Worm (Caenorhabditis elegans): ENCODE data around the gene T28A11.25.
A peak's percentile ranks its signal among the peaks of the same experiment; 100 is the strongest.

Gene T28A11.25

DNA sequence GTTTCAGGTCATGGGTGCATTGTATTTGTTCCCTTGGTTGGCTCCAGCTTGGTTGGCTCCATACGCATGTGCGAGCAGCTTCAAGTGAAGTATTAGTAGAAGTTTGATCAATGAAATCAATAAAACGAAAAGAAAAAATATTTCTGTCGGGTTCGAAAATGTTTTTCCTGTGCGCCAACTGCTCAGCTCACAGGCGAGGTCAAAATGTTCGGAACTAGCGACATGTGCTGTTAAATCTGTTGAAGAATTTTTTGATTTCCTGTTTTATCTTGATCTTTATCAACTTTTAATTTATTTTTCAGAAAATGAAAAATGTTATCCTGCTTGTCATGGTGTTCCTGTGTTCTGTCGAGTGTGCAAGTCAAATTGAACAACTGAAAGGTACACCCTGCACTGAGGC lies at the start of gene T28A11.25:
TSS of gene T28A11.25 (plus strand) at position 301 of the 400 bp plus-strand sequence.
- TF ChIP-seq duxl-1 (tag; optimal IDR thresholded peaks at IDR 0.05; ENCODE audit: poor library complexity) (no peak), daf-8 (GFP tag; IDR thresholded peaks at IDR 0.05) (no peak), daf-16 (GFP tag; optimal IDR thresholded peaks at IDR 0.05) (peak in 1 of 2 experiments; percentile 33), daf-16 (tag; optimal IDR thresholded peaks at IDR 0.05) (no peak)

DNA sequence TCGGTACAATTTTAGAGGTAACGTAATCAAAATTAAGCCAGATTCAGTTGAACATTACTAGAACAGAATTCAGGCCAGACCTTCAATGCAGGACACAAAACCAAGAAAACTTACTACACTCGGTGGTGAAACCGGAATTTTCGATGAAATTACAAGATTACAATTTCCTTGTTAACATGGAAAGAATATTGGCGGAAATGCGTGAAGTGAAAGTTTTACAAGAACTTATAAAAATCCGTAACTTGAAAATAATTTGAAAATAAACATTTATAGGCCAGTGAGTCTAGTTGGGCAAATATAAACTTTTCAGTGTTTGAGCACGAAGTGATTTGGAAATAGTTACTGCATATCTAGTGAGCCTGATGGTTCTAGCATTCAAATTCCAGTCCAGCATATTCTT lies 46.7 kb upstream of the T28A11.25 start, which contains the start of gene K08D9.6:
TSS of gene K08D9.6 (minus strand) at position 101 of the 400 bp plus-strand sequence.
- TF ChIP-seq tag-97 (GFP tag; IDR thresholded peaks at IDR 0.05) (no peak), snpc-1.2 (GFP tag; IDR thresholded peaks at IDR 0.05) (no peak), arid-1 (GFP tag; conservative IDR thresholded peaks at IDR 0.05) (no peak), T26A8.4 (GFP tag; IDR thresholded peaks at IDR 0.05) (no peak), mes-2 (tag; optimal IDR thresholded peaks at IDR 0.05; ENCODE audit: poor library complexity, severe bottlenecking) (no peak), daf-19 (GFP tag; conservative IDR thresholded peaks at IDR 0.05) (no peak), ztf-7 (tag; optimal IDR thresholded peaks at IDR 0.05) (no peak), spr-1 (tag; optimal IDR thresholded peaks at IDR 0.05) (no peak)

DNA sequence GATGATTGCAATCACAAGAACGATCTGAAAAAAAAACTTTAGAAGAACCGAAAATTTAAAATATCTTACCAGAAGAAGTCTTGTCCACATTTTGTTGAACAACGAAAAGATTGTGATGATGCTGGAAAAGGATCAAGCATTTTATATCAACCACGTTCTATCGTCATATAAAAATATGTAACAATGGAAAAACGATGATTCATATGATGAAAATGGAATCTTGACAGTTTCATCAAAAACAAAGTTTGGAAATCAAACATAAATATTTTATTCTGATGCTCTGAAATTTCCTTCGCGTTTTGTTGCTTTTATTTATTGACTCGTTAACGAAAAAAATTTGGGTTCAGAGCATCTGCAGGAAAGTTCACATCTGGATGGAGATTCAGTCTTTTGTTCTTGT lies 45.0 kb upstream of the T28A11.25 start, which contains the start of the genes K08D9.9 and str-16:
TSS of gene K08D9.9 (minus strand) at position 101 of the 400 bp plus-strand sequence.
TSS of gene str-16 (plus strand) at position 266 of the 400 bp plus-strand sequence.
- TF ChIP-seq dmd-9 (GFP tag; IDR thresholded peaks at IDR 0.05) (no peak), dmd-6 (GFP tag; IDR thresholded peaks at IDR 0.05) (no peak), spr-3 (GFP tag; optimal IDR thresholded peaks at IDR 0.05) (no peak), spr-1 (tag; optimal IDR thresholded peaks at IDR 0.05) (no peak), ceh-82 (tag; optimal IDR thresholded peaks at IDR 0.05) (no peak), attf-4 (tag; optimal IDR thresholded peaks at IDR 0.05) (no peak), daf-19 (GFP tag; conservative IDR thresholded peaks at IDR 0.05) (no peak), lin-39 (tag; optimal IDR thresholded peaks at IDR 0.05) (no peak)

DNA sequence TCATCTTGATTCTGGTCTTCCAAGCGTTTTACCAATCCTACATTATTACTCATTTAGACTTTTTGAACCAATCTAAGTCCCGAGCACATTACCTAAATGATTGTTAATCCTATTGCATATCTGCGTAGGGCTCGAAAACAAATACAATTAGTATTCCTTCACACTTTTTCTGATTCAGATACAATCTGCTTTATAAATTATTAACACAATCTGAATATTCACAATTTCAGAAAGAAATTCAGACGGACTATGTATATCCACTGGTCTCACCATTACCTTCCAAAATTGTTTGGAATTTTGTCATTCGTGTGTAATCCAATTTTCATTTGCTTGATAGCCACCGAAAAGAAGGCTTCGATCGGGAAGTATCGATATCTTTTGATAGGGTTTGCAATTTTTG lies 40.4 kb upstream of the T28A11.25 start, which contains the start of gene srj-11:
TSS of gene srj-11 (plus strand) at position 250 of the 400 bp plus-strand sequence.
- TF ChIP-seq snpc-4 (tag; optimal IDR thresholded peaks at IDR 0.05) = no peak
- TF ChIP-seq dmd-6 (GFP tag; IDR thresholded peaks at IDR 0.05) = no peak
- no peak for TF ChIP-seq vab-7 (GFP tag; IDR thresholded peaks at IDR 0.05)
- TF ChIP-seq pha-4 (GFP tag; IDR thresholded peaks at IDR 0.05) = no peak
- TF ChIP-seq pha-4 (tag; optimal IDR thresholded peaks at IDR 0.05) = no peak
- no peak for TF ChIP-seq nhr-77 (tag; optimal IDR thresholded peaks at IDR 0.05)
- no peak for TF ChIP-seq gei-8 (GFP tag; optimal IDR thresholded peaks at IDR 0.05)
- peak in 1 of 2 experiments; percentile 95 for TF ChIP-seq unc-62 (GFP tag; optimal IDR thresholded peaks at IDR 0.05 in 1 of 2)
- TF ChIP-seq unc-62 (tag; optimal IDR thresholded peaks at IDR 0.05) = no peak

DNA sequence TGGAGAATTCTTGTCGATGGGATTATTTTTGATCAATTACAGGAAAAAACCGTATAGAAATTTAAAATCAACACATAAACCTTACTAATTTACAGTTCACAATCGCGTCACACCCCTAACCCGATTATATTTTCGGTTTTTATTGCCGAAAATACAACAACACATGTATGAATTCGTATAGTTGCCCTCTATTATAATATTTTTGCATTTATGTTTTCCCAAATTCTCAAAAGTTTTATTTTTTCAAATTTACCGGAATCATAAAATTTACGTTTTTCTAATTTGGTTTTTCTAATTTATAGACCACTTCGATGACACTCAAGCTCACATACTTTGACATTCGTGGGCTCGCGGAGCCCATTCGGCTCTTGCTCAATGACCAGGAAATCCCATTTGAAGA lies 38.6 kb upstream of the T28A11.25 start, which contains the start of gene gst-23:
TSS of gene gst-23 (plus strand) at position 301 of the 400 bp plus-strand sequence.
- no peak for TF ChIP-seq tag-97 (GFP tag; IDR thresholded peaks at IDR 0.05)

DNA sequence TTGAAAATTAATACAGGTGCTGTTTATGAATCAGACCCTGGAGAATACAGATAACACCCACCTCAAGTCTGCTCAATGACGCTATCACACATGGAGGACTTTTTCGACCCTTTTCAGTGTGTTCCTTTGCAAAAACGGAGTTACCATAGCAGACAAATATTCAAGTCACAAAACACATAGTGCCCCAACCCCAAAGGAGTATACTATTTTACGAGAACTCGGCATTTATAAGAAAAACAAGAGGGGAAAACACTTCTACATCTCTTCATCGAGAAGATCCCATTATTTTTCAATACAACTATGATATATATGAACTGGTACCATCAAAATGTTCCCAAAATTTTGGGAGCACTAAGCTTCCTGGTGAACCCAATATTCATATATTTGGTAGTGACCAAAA lies 36.9 kb upstream of the T28A11.25 start, which contains the start of gene srj-7:
TSS of gene srj-7 (plus strand) at position 301 of the 400 bp plus-strand sequence.
- TF ChIP-seq nhr-102 (tag; optimal IDR thresholded peaks at IDR 0.05) (no peak), unc-62 (GFP tag; optimal IDR thresholded peaks at IDR 0.05 in 1 of 2) (peak in 1 of 2 experiments; percentile 39), unc-62 (tag; optimal IDR thresholded peaks at IDR 0.05) (no peak), T26A8.4 (GFP tag; IDR thresholded peaks at IDR 0.05) (no peak)

DNA sequence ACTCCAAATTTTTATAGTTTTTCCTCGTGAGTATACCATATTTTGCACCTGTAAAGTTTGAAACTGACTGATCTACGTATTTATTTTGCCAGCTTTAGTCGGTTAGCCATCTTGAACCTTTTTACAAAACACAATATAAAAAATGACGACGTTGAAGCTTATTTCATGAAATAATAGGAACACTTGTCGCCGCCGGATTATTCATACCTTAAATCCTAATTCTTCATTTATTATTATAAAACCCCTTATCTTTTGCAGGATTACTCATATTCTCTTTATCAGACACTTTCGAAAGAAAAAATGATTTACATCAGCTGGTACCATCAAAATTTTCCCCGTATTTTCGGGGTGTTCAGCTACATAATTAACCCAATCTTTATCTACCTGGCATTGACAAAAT lies 34.1 kb upstream of the T28A11.25 start, which contains the start of gene srj-8:
TSS of gene srj-8 (plus strand) at position 301 of the 400 bp plus-strand sequence.
- no peak for TF ChIP-seq gei-8 (GFP tag; optimal IDR thresholded peaks at IDR 0.05)
- TF ChIP-seq Y105C5A.15 (GFP tag; IDR thresholded peaks at IDR 0.05) = no peak
- no peak for TF ChIP-seq ZK337.2 (GFP tag; IDR thresholded peaks at IDR 0.05)
- TF ChIP-seq lin-29 (GFP tag; IDR thresholded peaks at IDR 0.05) = no peak
- no peak for TF ChIP-seq spr-1 (tag; optimal IDR thresholded peaks at IDR 0.05)
- no peak for TF ChIP-seq F10B5.3 (tag; optimal IDR thresholded peaks at IDR 0.05)
- no peak for TF ChIP-seq nhr-102 (tag; optimal IDR thresholded peaks at IDR 0.05)
- TF ChIP-seq dve-1 (tag; optimal IDR thresholded peaks at IDR 0.05; ENCODE audit: insufficient read depth) = no peak
- no peak for TF ChIP-seq nhr-77 (tag; optimal IDR thresholded peaks at IDR 0.05)
- no peak for TF ChIP-seq madf-9 (GFP tag; conservative IDR thresholded peaks at IDR 0.05)
- no peak for TF ChIP-seq dmd-6 (GFP tag; IDR thresholded peaks at IDR 0.05)
- no peak for TF ChIP-seq zip-2 (tag; optimal IDR thresholded peaks at IDR 0.05)
- no peak for TF ChIP-seq ZK546.5 (tag; optimal IDR thresholded peaks at IDR 0.05)
- TF ChIP-seq Y75B8A.6 (GFP tag; IDR thresholded peaks at IDR 0.05) = no peak
- no peak for TF ChIP-seq ceh-20 (GFP tag; IDR thresholded peaks at IDR 0.05)
- no peak for TF ChIP-seq daf-16 (GFP tag; optimal IDR thresholded peaks at IDR 0.05)
- no peak for TF ChIP-seq daf-16 (tag; optimal IDR thresholded peaks at IDR 0.05)
- TF ChIP-seq snpc-1.2 (GFP tag; IDR thresholded peaks at IDR 0.05) = no peak
- no peak for TF ChIP-seq zag-1 (tag; optimal IDR thresholded peaks at IDR 0.05)
- TF ChIP-seq Y5F2A.4 (GFP tag; optimal IDR thresholded peaks at IDR 0.05) = no peak

Measured in whole organism, L4 larva.